Fruit fly (Drosophila melanogaster): ENCODE results near the gene CG43175.
A peak's percentile ranks its signal among the peaks of the same experiment; 100 is the strongest.

Gene CG43175

DNA sequence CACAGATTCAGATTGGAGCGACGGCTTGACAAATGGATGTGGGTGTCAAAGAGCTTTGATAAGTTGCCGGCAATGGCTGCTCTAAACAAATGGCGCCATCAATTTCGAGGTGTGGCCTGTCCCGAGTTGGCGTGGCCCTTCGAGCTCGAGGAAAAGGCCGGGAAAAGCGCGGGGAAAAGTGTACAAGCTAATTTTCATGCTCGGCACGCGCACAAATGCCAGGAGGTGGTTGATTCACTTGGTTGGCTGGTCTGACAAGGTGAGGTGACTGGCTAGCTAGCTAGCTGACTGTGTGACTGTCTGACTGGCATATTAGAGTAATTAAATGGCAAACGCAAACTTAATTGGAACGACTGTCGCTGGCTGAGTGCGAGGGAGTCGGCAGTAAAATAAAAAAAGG lies 28.7 kb upstream of the CG43175 start:
- TF ChIP-seq psq (GFP tag; optimal IDR thresholded peaks at IDR 0.05) (no peak), Hnf4 (GFP tag; optimal IDR thresholded peaks at IDR 0.05) (no peak), Vsx2 (GFP tag; optimal IDR thresholded peaks at IDR 0.05; ENCODE audit: partially characterized antibody) (peak; percentile 57), jim (GFP tag; optimal IDR thresholded peaks at IDR 0.05) (no peak), HLH106 (tag; optimal IDR thresholded peaks at IDR 0.05) (no peak), woc (GFP tag; optimal IDR thresholded peaks at IDR 0.05) (no peak)

DNA sequence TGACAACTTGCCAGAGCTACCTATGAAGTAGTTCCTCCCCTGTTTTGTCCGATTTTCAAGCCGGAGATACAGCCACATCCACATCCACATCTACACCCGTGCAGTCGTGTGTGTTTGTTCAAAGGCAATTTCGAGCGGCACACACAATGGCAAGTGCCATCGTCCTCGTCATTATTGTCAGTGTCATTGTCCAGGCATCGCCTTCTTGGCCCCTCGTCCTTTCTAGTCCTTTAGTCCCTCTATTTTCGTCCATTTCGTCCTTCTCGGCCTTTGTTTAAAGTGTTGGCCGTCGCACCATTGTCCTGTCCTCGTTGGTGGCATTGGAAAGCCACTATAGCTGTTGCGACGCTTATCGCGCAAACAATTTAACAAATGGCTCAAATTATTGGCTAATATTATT lies 27.5 kb upstream of the CG43175 start:
- TF ChIP-seq dsf (GFP tag; optimal IDR thresholded peaks at IDR 0.05; ENCODE audit: borderline replicate concordance) (no peak), Vsx2 (GFP tag; optimal IDR thresholded peaks at IDR 0.05; ENCODE audit: partially characterized antibody) (no peak), Mio (GFP tag; optimal IDR thresholded peaks at IDR 0.05) (no peak), N (GFP tag; optimal IDR thresholded peaks at IDR 0.05) (no peak), CG32264 (GFP tag; optimal IDR thresholded peaks at IDR 0.05) (no peak), dl (GFP tag; optimal IDR thresholded peaks at IDR 0.05; ENCODE audit: insufficient read depth in 1 of 2, partially characterized antibody in 2 of 2) (no peak), foxo (GFP tag; optimal IDR thresholded peaks at IDR 0.05) (no peak), tai (GFP tag; optimal IDR thresholded peaks at IDR 0.05) (no peak), brk (GFP tag; optimal IDR thresholded peaks at IDR 0.05) (no peak), CrebA (GFP tag; optimal IDR thresholded peaks at IDR 0.05; ENCODE audit: borderline replicate concordance) (no peak), Dif (GFP tag; optimal IDR thresholded peaks at IDR 0.05; ENCODE audit: partially characterized antibody) (no peak), Hnf4 (GFP tag; optimal IDR thresholded peaks at IDR 0.05) (no peak), Rel (GFP tag; optimal IDR thresholded peaks at IDR 0.05) (no peak), Rel (tag; optimal IDR thresholded peaks at IDR 0.05) (no peak), Hr78 (GFP tag; optimal IDR thresholded peaks at IDR 0.05) (no peak), pan (optimal IDR thresholded peaks at IDR 0.05) (no peak), woc (GFP tag; optimal IDR thresholded peaks at IDR 0.05) (no peak), sv (GFP tag; optimal IDR thresholded peaks at IDR 0.05) (no peak)

DNA sequence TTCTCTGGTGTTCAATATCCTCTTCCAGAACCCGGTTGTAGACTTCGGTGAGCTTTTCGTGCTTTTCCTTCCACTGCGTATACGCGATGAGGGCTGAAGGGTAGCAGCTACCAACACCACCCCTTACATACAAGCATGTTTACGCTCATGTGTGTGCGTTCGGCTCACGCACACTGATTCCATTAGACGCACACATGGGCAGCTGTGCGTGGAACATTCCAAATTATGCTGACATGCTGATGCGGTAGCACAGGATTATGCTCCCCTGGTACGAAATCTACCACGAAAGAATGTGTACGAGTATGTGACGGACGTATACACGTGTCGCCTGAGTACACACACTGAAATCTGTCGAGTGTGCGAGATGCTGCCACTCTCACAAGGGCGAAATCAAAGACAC lies 26.8 kb upstream of the CG43175 start:
- TF ChIP-seq Vsx2 (GFP tag; optimal IDR thresholded peaks at IDR 0.05; ENCODE audit: partially characterized antibody), result peak; percentile 80
- TF ChIP-seq HLH106 (tag; optimal IDR thresholded peaks at IDR 0.05), result no peak

DNA sequence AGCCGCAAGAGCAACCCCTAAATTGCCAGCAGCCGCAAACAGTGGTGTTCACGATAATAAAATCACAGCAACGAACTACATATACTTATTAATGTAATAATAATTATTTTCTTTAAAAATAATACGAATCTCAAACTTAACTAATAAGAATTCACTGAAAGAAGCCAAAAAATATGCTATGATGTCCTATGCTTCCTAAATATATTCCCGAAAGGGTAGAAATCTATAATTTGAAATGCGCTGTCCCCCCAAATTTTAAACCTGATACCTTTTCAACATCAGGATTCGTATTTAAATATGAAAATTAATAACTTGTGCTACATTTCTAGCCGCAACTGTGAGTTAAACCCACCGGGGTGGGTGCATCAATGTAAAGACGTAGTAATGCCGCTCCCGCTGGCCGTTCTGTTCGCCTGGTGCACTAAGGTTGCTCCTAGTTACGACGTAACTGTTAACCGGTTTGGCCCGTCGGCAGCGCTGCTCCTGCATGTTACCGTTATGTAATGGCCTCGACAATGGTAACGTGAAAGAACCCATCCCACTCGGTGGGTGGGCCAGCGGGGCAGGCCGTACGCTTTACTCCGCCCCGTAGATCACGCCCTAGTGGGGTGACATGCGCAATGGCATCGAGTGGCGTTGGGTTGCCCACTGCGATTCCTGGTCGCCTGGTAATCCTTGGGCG lies 26.2 kb upstream of the CG43175 start:
- TF ChIP-seq Sp1 (GFP tag; optimal IDR thresholded peaks at IDR 0.05) (peak; percentile 78), dl (GFP tag; optimal IDR thresholded peaks at IDR 0.05; ENCODE audit: insufficient read depth in 1 of 2, partially characterized antibody in 2 of 2) (no peak), sage (GFP tag; optimal IDR thresholded peaks at IDR 0.05) (no peak), CG9705 (GFP tag; optimal IDR thresholded peaks at IDR 0.05) (peak; percentile 26), brk (GFP tag; optimal IDR thresholded peaks at IDR 0.05) (no peak), HLH106 (tag; optimal IDR thresholded peaks at IDR 0.05) (peak; percentile 71), ey (GFP tag; optimal IDR thresholded peaks at IDR 0.05) (no peak), OdsH (GFP tag; optimal IDR thresholded peaks at IDR 0.05) (peak; percentile 22), sv (GFP tag; optimal IDR thresholded peaks at IDR 0.05) (no peak), Myc (optimal IDR thresholded peaks at IDR 0.05) (no peak), dmrt93B (GFP tag; optimal IDR thresholded peaks at IDR 0.05) (peak; percentile 51), woc (GFP tag; optimal IDR thresholded peaks at IDR 0.05) (peak; percentile 25), rgr (GFP tag; optimal IDR thresholded peaks at IDR 0.05) (peak; percentile 33), psq (GFP tag; optimal IDR thresholded peaks at IDR 0.05) (peak; percentile 57), Rel (GFP tag; optimal IDR thresholded peaks at IDR 0.05) (no peak), Rel (tag; optimal IDR thresholded peaks at IDR 0.05) (peak; percentile 14), pan (optimal IDR thresholded peaks at IDR 0.05) (no peak), Dif (GFP tag; optimal IDR thresholded peaks at IDR 0.05; ENCODE audit: partially characterized antibody) (peak; percentile 4), foxo (GFP tag; optimal IDR thresholded peaks at IDR 0.05) (peak in 1 of 2 experiments; percentile 37), fru (GFP tag; optimal IDR thresholded peaks at IDR 0.05) (no peak), lola (GFP tag; optimal IDR thresholded peaks at IDR 0.05) (no peak), h (GFP tag; optimal IDR thresholded peaks at IDR 0.05) (peak; percentile 33)
